Fruit fly (Drosophila melanogaster) whole organism, embryonic: ENCODE measurements around the gene Wee1.

Source experiments
- Atf-2 ChIP-seq: fragments of 200-800 bp; sonication (Bioruptor generic); optimal IDR thresholded peaks from 2 replicates; lab custom pipeline; 2016; ENCODE audit warnings: missing biosample characterization, missing genetic modification characterization
- B-H2 ChIP-seq: fragments of 200-800 bp; sonication (Bioruptor generic); optimal IDR thresholded peaks from 2 replicates; lab custom pipeline; 2018; ENCODE audit warnings: missing biosample characterization, mild to moderate bottlenecking, missing genetic modification characterization
- Bgb ChIP-seq: fragments of 200-800 bp; sonication (Bioruptor generic); IDR thresholded peaks from 2 replicates; pipeline ENCODE4 v1.3.6; 2022; ENCODE audit warnings: missing biosample characterization, missing genetic modification characterization; ENCODE audit not compliant: partially characterized antibody
- CG10267 ChIP-seq: fragments of 200-800 bp; sonication (Bioruptor generic); optimal IDR thresholded peaks from 2 replicates; lab custom pipeline; 2018; ENCODE audit warnings: missing biosample characterization, mild to moderate bottlenecking, missing genetic modification characterization, moderate library complexity
- CG10543 ChIP-seq: fragments of 200-800 bp; sonication (Bioruptor generic); optimal IDR thresholded peaks from 3 replicates; lab custom pipeline; 2017; ENCODE audit warnings: missing biosample characterization, mild to moderate bottlenecking, missing genetic modification characterization, moderate library complexity
- CG12659 ChIP-seq: fragments of 200-800 bp; sonication (Bioruptor generic); optimal IDR thresholded peaks from 3 replicates; lab custom pipeline; 2017; ENCODE audit warnings: mild to moderate bottlenecking, missing biosample characterization, missing genetic modification reagents, missing genetic modification characterization
- CG14441 ChIP-seq: fragments of 200-800 bp; sonication (Bioruptor generic); IDR thresholded peaks from 2 replicates; pipeline ENCODE4 v1.3.6; 2022; ENCODE audit warnings: missing biosample characterization, missing genetic modification characterization
- CG14860 ChIP-seq: fragments of 200-800 bp; sonication (Bioruptor generic); IDR thresholded peaks from 3 replicates; pipeline ENCODE4 v1.3.6; 2022; ENCODE audit warnings: missing biosample characterization, missing genetic modification characterization; ENCODE audit not compliant: partially characterized antibody
- CG17186 ChIP-seq: fragments of 200-800 bp; sonication (Bioruptor generic); optimal IDR thresholded peaks from 3 replicates; lab custom pipeline; 2017; ENCODE audit warnings: missing biosample characterization, missing genetic modification reagents, missing genetic modification characterization
- CG2120 ChIP-seq: fragments of 200-800 bp; sonication (Bioruptor generic); optimal IDR thresholded peaks from 3 replicates; lab custom pipeline; 2016; ENCODE audit warnings: missing biosample characterization, missing genetic modification characterization
- CG4707 ChIP-seq: fragments of 200-800 bp; sonication (Bioruptor generic); optimal IDR thresholded peaks from 2 replicates; lab custom pipeline; 2018; ENCODE audit warnings: missing biosample characterization, mild to moderate bottlenecking, missing genetic modification characterization, moderate library complexity
- CG4730 ChIP-seq: fragments of 200-800 bp; sonication (Bioruptor generic); IDR thresholded peaks from 2 replicates; pipeline ENCODE4 v1.3.6; 2022; ENCODE audit warnings: missing biosample characterization, missing genetic modification characterization
- CG4854 ChIP-seq: fragments of 200-800 bp; sonication (Bioruptor generic); optimal IDR thresholded peaks from 2 replicates; lab custom pipeline; 2016; ENCODE audit warnings: missing biosample characterization, missing genetic modification characterization, inconsistent platforms
- CG6854 ChIP-seq: fragments of 200-800 bp; sonication (Bioruptor generic); optimal IDR thresholded peaks from 3 replicates; lab custom pipeline; 2017; ENCODE audit warnings: missing biosample characterization, mild to moderate bottlenecking, missing genetic modification characterization
- CG7786 ChIP-seq: fragments of 200-800 bp; sonication (Bioruptor generic); optimal IDR thresholded peaks from 2 replicates; lab custom pipeline; 2016; ENCODE audit warnings: missing biosample characterization, missing genetic modification characterization
- CTCF ChIP-seq: fragments of 200-800 bp; sonication (Bioruptor generic); optimal IDR thresholded peaks from 2 replicates; lab custom pipeline; 2017; ENCODE audit warnings: missing biosample characterization, mild to moderate bottlenecking, missing genetic modification characterization, moderate library complexity
- D ChIP-seq, 2 experiments: fragments of 200-800 bp in 1 of 2; fragments of >200 bp in 1 of 2; sonication (Bioruptor generic) in 1 of 2; optimal IDR thresholded peaks; 2 replicates in 1 of 2; 3 replicates in 1 of 2; lab custom pipeline; 2017; ENCODE audit warnings: mild to moderate bottlenecking in 1 of 2, missing biosample characterization in 1 of 2, missing genetic modification characterization in 1 of 2, missing genetic modification reagents in 1 of 2
- Doc3 ChIP-seq: fragments of 200-800 bp; sonication (Bioruptor generic); IDR thresholded peaks from 3 replicates; pipeline ENCODE4 v1.3.6; 2022; ENCODE audit warnings: missing biosample characterization, missing genetic modification characterization; ENCODE audit not compliant: partially characterized antibody
- E2f1 ChIP-seq: fragments of 200-800 bp; sonication (Bioruptor generic); IDR thresholded peaks from 2 replicates; pipeline ENCODE4 v1.3.6; 2022; ENCODE audit warnings: missing biosample characterization, missing genetic modification characterization
- Fer3 ChIP-seq: fragments of 200-800 bp; sonication (Bioruptor generic); optimal IDR thresholded peaks from 2 replicates; lab custom pipeline; 2018; ENCODE audit warnings: missing biosample characterization, mild to moderate bottlenecking, missing genetic modification characterization, moderate library complexity
- Hr3 ChIP-seq: fragments of 200-800 bp; sonication (Bioruptor generic); optimal IDR thresholded peaks from 3 replicates; lab custom pipeline; 2016; ENCODE audit warnings: missing biosample characterization, missing genetic modification characterization
- Hr39 ChIP-seq: fragments of >200 bp; optimal IDR thresholded peaks from 2 replicates; lab custom pipeline; 2017
- Neu2 ChIP-seq: fragments of 200-800 bp; sonication (Bioruptor generic); optimal IDR thresholded peaks from 3 replicates; lab custom pipeline; 2016; ENCODE audit warnings: missing biosample characterization, missing genetic modification characterization, borderline replicate concordance
- Opbp ChIP-seq: fragments of 200-800 bp; sonication (Bioruptor generic); IDR thresholded peaks from 3 replicates; pipeline ENCODE4 v1.3.6; 2022; ENCODE audit warnings: missing biosample characterization, missing genetic modification characterization; ENCODE audit not compliant: partially characterized antibody
- PHDP ChIP-seq: fragments of 200-800 bp; sonication (Bioruptor generic); optimal IDR thresholded peaks from 3 replicates; lab custom pipeline; 2018; ENCODE audit warnings: missing biosample characterization, mild to moderate bottlenecking, missing genetic modification characterization, moderate library complexity
- Side ChIP-seq: fragments of 200-800 bp; sonication (Bioruptor generic); optimal IDR thresholded peaks from 2 replicates; lab custom pipeline; 2016; ENCODE audit warnings: missing biosample characterization, missing genetic modification characterization
- Sox100B ChIP-seq: fragments of 200-800 bp; sonication (Bioruptor generic); optimal IDR thresholded peaks from 3 replicates; lab custom pipeline; 2018; ENCODE audit warnings: missing biosample characterization, mild to moderate bottlenecking, missing genetic modification characterization
- ac ChIP-seq: fragments of 200-800 bp; sonication (Bioruptor generic); optimal IDR thresholded peaks from 3 replicates; lab custom pipeline; 2017; ENCODE audit warnings: missing biosample characterization, mild to moderate bottlenecking, missing genetic modification characterization
- ara ChIP-seq: fragments of 200-800 bp; sonication (Bioruptor generic); IDR thresholded peaks from 2 replicates; pipeline ENCODE4 v1.3.6; 2022; ENCODE audit warnings: missing biosample characterization, missing genetic modification characterization
- ase ChIP-seq: fragments of 200-800 bp; sonication (Bioruptor generic); IDR thresholded peaks from 3 replicates; pipeline ENCODE4 v1.3.6; 2022; ENCODE audit warnings: missing biosample characterization, missing genetic modification characterization
- bbx ChIP-seq: fragments of 200-800 bp; sonication (Bioruptor generic); IDR thresholded peaks from 2 replicates; pipeline ENCODE4 v1.3.6; 2022; ENCODE audit warnings: missing biosample characterization, missing genetic modification characterization; ENCODE audit not compliant: partially characterized antibody
- chm ChIP-seq: fragments of 200-800 bp; sonication (Bioruptor generic); IDR thresholded peaks from 2 replicates; pipeline ENCODE4 v1.3.6; 2022; ENCODE audit warnings: missing biosample characterization, missing genetic modification characterization
- chn ChIP-seq: fragments of 200-800 bp; sonication (Bioruptor generic); optimal IDR thresholded peaks from 2 replicates; lab custom pipeline; 2016; ENCODE audit warnings: missing biosample characterization, missing genetic modification characterization
- eyg ChIP-seq: fragments of 200-800 bp; sonication (Bioruptor generic); optimal IDR thresholded peaks from 3 replicates; lab custom pipeline; 2016; ENCODE audit warnings: missing biosample characterization, missing genetic modification characterization
- gcm ChIP-seq: fragments of 200-800 bp; sonication (Bioruptor generic); optimal IDR thresholded peaks from 2 replicates; lab custom pipeline; 2019; ENCODE audit warnings: missing biosample characterization, mild to moderate bottlenecking, missing genetic modification characterization, moderate library complexity
- gcm2 ChIP-seq: fragments of 200-800 bp; sonication (Bioruptor generic); optimal IDR thresholded peaks from 2 replicates; lab custom pipeline; 2016; ENCODE audit warnings: missing biosample characterization, missing genetic modification characterization
- gfzf ChIP-seq: fragments of 200-800 bp; sonication (Bioruptor generic); optimal IDR thresholded peaks from 2 replicates; lab custom pipeline; 2016; ENCODE audit warnings: missing biosample characterization, mild to moderate bottlenecking, missing genetic modification characterization, moderate library complexity
- gro ChIP-seq: fragments of 200-800 bp; sonication (Bioruptor generic); optimal IDR thresholded peaks from 2 replicates; lab custom pipeline; 2016; ENCODE audit warnings: missing biosample characterization, missing genetic modification characterization
- hbn ChIP-seq: fragments of 200-800 bp; sonication (Bioruptor generic); IDR thresholded peaks from 2 replicates; pipeline ENCODE4 v1.3.6; 2022; ENCODE audit warnings: missing biosample characterization, missing genetic modification characterization; ENCODE audit not compliant: partially characterized antibody
- inv ChIP-seq: fragments of 200-800 bp; sonication (Bioruptor generic); IDR thresholded peaks from 2 replicates; pipeline ENCODE4 v1.3.6; 2022; ENCODE audit warnings: missing biosample characterization, missing genetic modification characterization; ENCODE audit not compliant: partially characterized antibody
- jing ChIP-seq: fragments of 200-800 bp; sonication (Bioruptor generic); optimal IDR thresholded peaks from 2 replicates; lab custom pipeline; 2018; ENCODE audit warnings: missing biosample characterization, mild to moderate bottlenecking, missing genetic modification characterization
- kah ChIP-seq: fragments of 200-800 bp; sonication (Bioruptor generic); optimal IDR thresholded peaks from 2 replicates; lab custom pipeline; 2018; ENCODE audit warnings: missing biosample characterization, mild to moderate bottlenecking, missing genetic modification characterization
- otp ChIP-seq: fragments of 200-800 bp; sonication (Bioruptor generic); IDR thresholded peaks from 3 replicates; pipeline ENCODE4, ENCODE4 v1.3.6; 2022; ENCODE audit warnings: missing biosample characterization, missing genetic modification characterization
- phol ChIP-seq: fragments of 200-800 bp; sonication (Bioruptor generic); optimal IDR thresholded peaks from 3 replicates; lab custom pipeline; 2018; ENCODE audit warnings: missing biosample characterization, mild to moderate bottlenecking, missing genetic modification characterization, moderate library complexity
- pros ChIP-seq: fragments of 200-800 bp; sonication (Bioruptor generic); optimal IDR thresholded peaks from 3 replicates; lab custom pipeline; 2019; ENCODE audit warnings: missing biosample characterization, mild to moderate bottlenecking, missing genetic modification characterization, moderate library complexity
- repo ChIP-seq: fragments of 200-800 bp; sonication (Bioruptor generic); optimal IDR thresholded peaks from 2 replicates; lab custom pipeline; 2016; ENCODE audit warnings: missing biosample characterization, missing genetic modification characterization
- stwl ChIP-seq: fragments of 200-800 bp; sonication (Bioruptor generic); optimal IDR thresholded peaks from 3 replicates; lab custom pipeline; 2018; ENCODE audit warnings: missing biosample characterization, mild to moderate bottlenecking, missing genetic modification characterization, moderate library complexity
- tup ChIP-seq: fragments of 200-800 bp; sonication (Bioruptor generic); optimal IDR thresholded peaks from 2 replicates; lab custom pipeline; 2016; ENCODE audit warnings: missing biosample characterization, mild to moderate bottlenecking, missing genetic modification characterization, moderate library complexity
- twi ChIP-seq: fragments of 200-800 bp; optimal IDR thresholded peaks from 2 replicates; lab custom pipeline; 2019; ENCODE audit warnings: missing biosample characterization, mild to moderate bottlenecking, missing genetic modification characterization, moderate library complexity
- zfh1 ChIP-seq: fragments of 200-800 bp; sonication (Bioruptor generic); IDR thresholded peaks from 3 replicates; pipeline ENCODE4 v1.3.6; 2022; ENCODE audit warnings: missing biosample characterization, missing genetic modification characterization

Wee1 gene

dm6 chr2L:6950096-6950495 is 36.2 kb upstream of the Wee1 start, which contains the start of the genes Gas41 and SA1 (continued):
- TF ChIP-seq eyg (no peak), CG4730 (peak; percentile 91), CG17186 (GFP tag; lab: Kevin White, UChicago) (peak; percentile 72), ase (GFP tag; lab: Robert Waterston, UW) (peak; percentile 81; the same call in 2 of the 3 replicates), phol (peak; percentile 94), stwl (tag; lab: Kevin White, UChicago) (peak; percentile 92), CG10543 (peak; percentile 62), gcm2 (no peak), Atf-2 (GFP tag; lab: Kevin White, UChicago) (no peak), ac (GFP tag; lab: Kevin White, UChicago) (no peak), twi (tag; lab: Kevin White, UChicago) (peak; percentile 68), repo (no peak)

- TF ChIP-seq CG4854 (GFP tag; lab: Kevin White, UChicago) (no peak), Sox100B (no peak), CG2120 (GFP tag; lab: Kevin White, UChicago) (no peak), Opbp (peak; percentile 67), CG14441 (GFP tag; lab: Robert Waterston, UW) (no peak), CG4707 (GFP tag; lab: Kevin White, UChicago) (peak; percentile 87), CG6854 (peak; percentile 7), CTCF (no peak), Hr39 (no peak), PHDP (tag; lab: Kevin White, UChicago) (peak; percentile 0), E2f1 (GFP tag; lab: Robert Waterston, UW) (0 out of 2 replicates have a peak, but pooled peaks have one; percentile 6), gcm (peak; percentile 15), CG14860 (GFP tag; lab: Robert Waterston, UW) (peak; percentile 66), zfh1 (GFP tag; lab: Robert Waterston, UW) (no peak), Fer3 (no peak), gfzf (no peak), kah (GFP tag; lab: Kevin White, UChicago) (peak; percentile 1), chn (GFP tag; lab: Kevin White, UChicago) (no peak), Bgb (GFP tag; lab: Robert Waterston, UW) (peak; percentile 59), pros (GFP tag; lab: Kevin White, UChicago) (no peak), Doc3 (GFP tag; lab: Robert Waterston, UW) (peak; percentile 55; the same call in 2 of the 3 replicates), CG17186 (GFP tag; lab: Kevin White, UChicago) (no peak), CG7786 (GFP tag; lab: Kevin White, UChicago) (no peak), gro (GFP tag; lab: Kevin White, UChicago) (no peak), hbn (GFP tag; lab: Robert Waterston, UW) (0 out of 2 replicates have a peak, but pooled peaks have one; percentile 23), Neu2 (GFP tag; lab: Kevin White, UChicago) (no peak), tup (GFP tag; lab: Kevin White, UChicago) (no peak), D (optimal IDR thresholded peaks at IDR 0.05; lab: Kevin White, UChicago) (peak; percentile 40), D (GFP tag; optimal IDR thresholded peaks at IDR 0.05; lab: Kevin White, UChicago) (no peak), Side (GFP tag; lab: Kevin White, UChicago) (no peak), otp (GFP tag; lab: Robert Waterston, UW) (no peak), chm (GFP tag; lab: Robert Waterston, UW) (peak; percentile 15; the same call in 1 of the 2 replicates), Hr3 (GFP tag; lab: Kevin White, UChicago) (no peak), ara (GFP tag; lab: Robert Waterston, UW) (no peak), CG12659 (GFP tag; lab: Kevin White, UChicago) (peak; percentile 31), bbx (GFP tag; lab: Robert Waterston, UW) (peak; percentile 72), CG10267 (tag; lab: Kevin White, UChicago) (peak; percentile 28), B-H2 (GFP tag; lab: Kevin White, UChicago) (peak; percentile 22), inv (GFP tag; lab: Robert Waterston, UW) (peak; percentile 39; the same call in 1 of the 2 replicates), jing (GFP tag; lab: Kevin White, UChicago) (no peak)
Measured at dm6 chr2L:6948540-6948942, 34.6 kb upstream of the Wee1 start, which contains the start of gene ihog. TSS of gene ihog (minus strand) at chr2L:6948808.
